Fruit fly (Drosophila melanogaster): ENCODE results near the gene CG9213.

The CG9213 gene

DNA sequence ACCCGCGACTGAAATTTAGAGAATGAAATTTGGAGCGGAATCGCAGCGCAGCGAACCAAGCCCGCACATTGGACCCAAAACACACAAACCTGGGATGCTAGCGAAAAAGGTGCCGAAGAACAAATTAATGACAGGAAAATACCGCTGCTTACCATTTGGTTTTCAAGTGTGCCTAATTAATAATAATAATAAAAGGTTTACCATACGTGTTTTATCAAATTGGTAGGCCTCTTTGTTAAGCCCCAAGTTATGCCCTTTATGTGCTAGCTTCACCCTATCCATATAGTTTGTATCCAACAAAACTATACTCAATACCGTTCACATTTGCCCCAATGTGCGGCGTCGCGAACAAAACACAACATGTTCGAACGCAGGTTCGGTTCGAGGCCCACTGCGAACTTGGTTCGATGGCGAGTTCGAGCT, 20.1 kb downstream of the CG9213 start, which contains the start of gene Ac13E (continued):
- no peak for TF ChIP-seq HLHmδ (GFP tag; optimal IDR thresholded peaks at IDR 0.05)
- TF ChIP-seq otp (GFP tag; IDR thresholded peaks at IDR 0.05) = peak; percentile 78; the same call in 2 of the 3 replicates
- TF ChIP-seq al (GFP tag; IDR thresholded peaks at IDR 0.05) = peak; percentile 81
- no peak for TF ChIP-seq bigmax (GFP tag; optimal IDR thresholded peaks at IDR 0.05)
- peak; percentile 82 for TF ChIP-seq Nf-YC (tag; optimal IDR thresholded peaks at IDR 0.05)
- peak; percentile 57 for TF ChIP-seq MTF-1 (GFP tag; optimal IDR thresholded peaks at IDR 0.05; ENCODE audit: borderline replicate concordance)
- peak; percentile 88 for TF ChIP-seq CG16815 (GFP tag; optimal IDR thresholded peaks at IDR 0.05)
- peak; percentile 55; the same call in 1 of the 2 replicates for TF ChIP-seq MBD-R2 (GFP tag; IDR thresholded peaks at IDR 0.05)
- TF ChIP-seq bowl (GFP tag; IDR thresholded peaks at IDR 0.05) = peak; percentile 56; the same call in 1 of the 2 replicates
- TF ChIP-seq onecut (GFP tag; IDR thresholded peaks at IDR 0.05) = peak; percentile 80
- TF ChIP-seq cato (GFP tag; optimal IDR thresholded peaks at IDR 0.05; ENCODE audit: borderline replicate concordance) = peak; percentile 56
- peak; percentile 10 for TF ChIP-seq en (GFP tag; optimal IDR thresholded peaks at IDR 0.05)
- peak; percentile 87 for TF ChIP-seq CG33557 (GFP tag; optimal IDR thresholded peaks at IDR 0.05)
- peak in 1 of 2 experiments; percentile 18 for TF ChIP-seq tll (GFP tag; optimal IDR thresholded peaks at IDR 0.05)
- no peak; the same call in 2 of the 3 replicates for TF ChIP-seq CG6791 (GFP tag; IDR thresholded peaks at IDR 0.05; ENCODE audit: partially characterized antibody)
- TF ChIP-seq fd64A (GFP tag; optimal IDR thresholded peaks at IDR 0.05) = peak; percentile 75
- peak; percentile 93 for TF ChIP-seq CG30403 (GFP tag; optimal IDR thresholded peaks at IDR 0.05)
- peak; percentile 27 for TF ChIP-seq CG15073 (GFP tag; optimal IDR thresholded peaks at IDR 0.05)
- TF ChIP-seq gsb-n (tag; optimal IDR thresholded peaks at IDR 0.05) = peak; percentile 92
- TF ChIP-seq Trl (optimal IDR thresholded peaks at IDR 0.05) = no peak
- peak; percentile 67 for TF ChIP-seq Trl (GFP tag; optimal IDR thresholded peaks at IDR 0.05)
- TF ChIP-seq Hey (tag; optimal IDR thresholded peaks at IDR 0.05) = peak; percentile 52
- TF ChIP-seq CG4360 (GFP tag; IDR thresholded peaks at IDR 0.05) = 0 out of 2 replicates have a peak, but pooled peaks have one; percentile 44
- peak; percentile 61 for TF ChIP-seq CG10565 (GFP tag; optimal IDR thresholded peaks at IDR 0.05)
- TF ChIP-seq cg (GFP tag; optimal IDR thresholded peaks at IDR 0.05) = no peak
- TF ChIP-seq Poxn (GFP tag; IDR thresholded peaks at IDR 0.05) = peak; percentile 38; the same call in 1 of the 2 replicates
- peak; percentile 41; the same call in 1 of the 3 replicates for TF ChIP-seq Doc3 (GFP tag; IDR thresholded peaks at IDR 0.05; ENCODE audit: partially characterized antibody)
- peak; percentile 77 for TF ChIP-seq CG10654 (GFP tag; optimal IDR thresholded peaks at IDR 0.05)
- TF ChIP-seq CG6654 (GFP tag; optimal IDR thresholded peaks at IDR 0.05) = peak; percentile 68
- TF ChIP-seq CG15011 (GFP tag; optimal IDR thresholded peaks at IDR 0.05) = peak; percentile 79
- TF ChIP-seq Opbp (GFP tag; IDR thresholded peaks at IDR 0.05; ENCODE audit: partially characterized antibody) = peak; percentile 32; the same call in 1 of the 3 replicates
- TF ChIP-seq mam (GFP tag; optimal IDR thresholded peaks at IDR 0.05) = peak; percentile 82
- peak; percentile 70 for TF ChIP-seq disco-r (GFP tag; optimal IDR thresholded peaks at IDR 0.05)
- peak; percentile 82 for TF ChIP-seq CG6254 (GFP tag; optimal IDR thresholded peaks at IDR 0.05)
- peak; percentile 56 for TF ChIP-seq exex (tag; optimal IDR thresholded peaks at IDR 0.05)
- TF ChIP-seq CG8290 (GFP tag; optimal IDR thresholded peaks at IDR 0.05) = peak; percentile 68
- TF ChIP-seq CG8290 (tag; optimal IDR thresholded peaks at IDR 0.05) = peak; percentile 54 to 68
- peak; percentile 65 for TF ChIP-seq ap (GFP tag; IDR thresholded peaks at IDR 0.05)
- TF ChIP-seq CG13424 (tag; optimal IDR thresholded peaks at IDR 0.05) = peak; percentile 91
- TF ChIP-seq stc (GFP tag; IDR thresholded peaks at IDR 0.05) = peak; percentile 88
- peak; percentile 89 for TF ChIP-seq Ptx1 (GFP tag; IDR thresholded peaks at IDR 0.05)
- TF ChIP-seq Hand (GFP tag; optimal IDR thresholded peaks at IDR 0.05) = peak; percentile 81
- TF ChIP-seq CG15514 (GFP tag; optimal IDR thresholded peaks at IDR 0.05) = peak; percentile 81
- TF ChIP-seq CG4617 (GFP tag; optimal IDR thresholded peaks at IDR 0.05; ENCODE audit: borderline replicate concordance) = peak; percentile 49
- TF ChIP-seq Dad (GFP tag; optimal IDR thresholded peaks at IDR 0.05) = peak; percentile 75
- peak in 1 of 2 experiments; percentile 62 for TF ChIP-seq Hr78 (GFP tag; optimal IDR thresholded peaks at IDR 0.05)
- peak; percentile 90 for TF ChIP-seq tgo (GFP tag; IDR thresholded peaks at IDR 0.05)
- TF ChIP-seq CG17328 (GFP tag; IDR thresholded peaks at IDR 0.05) = peak; percentile 75
- TF ChIP-seq CG9876 (GFP tag; optimal IDR thresholded peaks at IDR 0.05) = peak; percentile 28
- peak; percentile 89 for TF ChIP-seq CG13296 (GFP tag; optimal IDR thresholded peaks at IDR 0.05)
